Fruit fly (Drosophila melanogaster) whole organism, embryonic: ENCODE results near the gene CG34001.
A peak's percentile ranks its signal among the peaks of the same experiment; 100 is the strongest.

Experiments used
- Antp ChIP-seq: fragments of 200-800 bp; sonication (Bioruptor generic); optimal IDR thresholded peaks from 3 replicates; lab custom pipeline; 2016; ENCODE audit warnings: missing biosample characterization, missing genetic modification characterization
- CG13296 ChIP-seq: fragments of 200-800 bp; sonication (Bioruptor generic); optimal IDR thresholded peaks from 3 replicates; lab custom pipeline; 2018; ENCODE audit warnings: missing biosample characterization, mild to moderate bottlenecking, missing genetic modification characterization
- CG13894 ChIP-seq: fragments of 200-800 bp; sonication (Bioruptor generic); optimal IDR thresholded peaks from 3 replicates; lab custom pipeline; 2018; ENCODE audit warnings: missing biosample characterization, mild to moderate bottlenecking, missing genetic modification characterization, moderate library complexity
- CG1529 ChIP-seq: fragments of 200-800 bp; sonication (Bioruptor generic); optimal IDR thresholded peaks from 3 replicates; lab custom pipeline; 2018; ENCODE audit warnings: missing biosample characterization, missing genetic modification characterization
- CG15479 ChIP-seq: fragments of 200-800 bp; sonication (Bioruptor generic); optimal IDR thresholded peaks from 3 replicates; lab custom pipeline; 2019; ENCODE audit warnings: missing biosample characterization, mild to moderate bottlenecking, missing genetic modification characterization, moderate library complexity
- CG1603 ChIP-seq: fragments of 200-800 bp; sonication (Bioruptor generic); optimal IDR thresholded peaks from 2 replicates; lab custom pipeline; 2019; ENCODE audit warnings: missing biosample characterization, mild to moderate bottlenecking, missing genetic modification characterization, moderate library complexity
- CG16863 ChIP-seq: fragments of 200-800 bp; sonication (Bioruptor generic); optimal IDR thresholded peaks from 3 replicates; lab custom pipeline; 2016; ENCODE audit warnings: missing biosample characterization, missing genetic modification characterization
- CG17385 ChIP-seq: fragments of 200-800 bp; sonication (Bioruptor generic); optimal IDR thresholded peaks from 3 replicates; lab custom pipeline; 2018; ENCODE audit warnings: missing biosample characterization, mild to moderate bottlenecking, missing genetic modification characterization
- CG2202 ChIP-seq: fragments of 200-800 bp; sonication (Bioruptor generic); optimal IDR thresholded peaks from 2 replicates; lab custom pipeline; 2018; ENCODE audit warnings: missing biosample characterization, mild to moderate bottlenecking, missing genetic modification characterization
- CG30020 ChIP-seq: fragments of 200-800 bp; optimal IDR thresholded peaks from 2 replicates; lab custom pipeline; 2019; ENCODE audit warnings: missing biosample characterization, mild to moderate bottlenecking, missing genetic modification characterization, moderate library complexity
- CG31365 ChIP-seq: fragments of 200-800 bp; sonication (Bioruptor generic); optimal IDR thresholded peaks from 2 replicates; lab custom pipeline; 2018; ENCODE audit warnings: missing biosample characterization, mild to moderate bottlenecking, missing genetic modification characterization
- CG3838 ChIP-seq: fragments of 200-800 bp; sonication (Bioruptor generic); optimal IDR thresholded peaks from 3 replicates; lab custom pipeline; 2016; ENCODE audit warnings: missing biosample characterization, missing genetic modification characterization
- CG6765 ChIP-seq: fragments of 200-800 bp; sonication (Bioruptor generic); optimal IDR thresholded peaks from 3 replicates; lab custom pipeline; 2017; ENCODE audit warnings: missing biosample characterization, mild to moderate bottlenecking, missing genetic modification characterization
- CG7786 ChIP-seq: fragments of 200-800 bp; sonication (Bioruptor generic); optimal IDR thresholded peaks from 2 replicates; lab custom pipeline; 2016; ENCODE audit warnings: missing biosample characterization, missing genetic modification characterization
- CG9797 ChIP-seq: fragments of 200-800 bp; sonication (Bioruptor generic); optimal IDR thresholded peaks from 3 replicates; lab custom pipeline; 2018; ENCODE audit warnings: missing biosample characterization, mild to moderate bottlenecking, missing genetic modification characterization
- CHES-1-like ChIP-seq: fragments of 200-800 bp; sonication (Bioruptor generic); optimal IDR thresholded peaks from 2 replicates; lab custom pipeline; 2016; ENCODE audit warnings: missing biosample characterization, missing genetic modification characterization
- HLH3B ChIP-seq: fragments of 200-800 bp; sonication (Bioruptor generic); IDR thresholded peaks from 2 replicates; pipeline ENCODE4 v1.3.6; 2022; ENCODE audit warnings: missing biosample characterization, missing genetic modification characterization
- Hmx ChIP-seq: fragments of 200-800 bp; sonication (Bioruptor generic); optimal IDR thresholded peaks from 2 replicates; lab custom pipeline; 2016; ENCODE audit warnings: missing biosample characterization, missing genetic modification characterization
- Hr78 ChIP-seq, 2 experiments: fragments of 200-800 bp in 1 of 2; fragments of >200 bp in 1 of 2; sonication (Bioruptor generic) in 1 of 2; optimal IDR thresholded peaks; 2 replicates each; lab custom pipeline; 2017 to 2019; ENCODE audit warnings: missing biosample characterization in 2 of 2, missing genetic modification characterization in 2 of 2, mild to moderate bottlenecking in 1 of 2, moderate library complexity in 1 of 2
- Hsf ChIP-seq: fragments of 200-800 bp; sonication (Bioruptor generic); optimal IDR thresholded peaks from 3 replicates; lab custom pipeline; 2016; ENCODE audit warnings: missing biosample characterization, missing genetic modification characterization
- Jarid2 ChIP-seq: fragments of 200-800 bp; sonication (Bioruptor generic); optimal IDR thresholded peaks from 3 replicates; lab custom pipeline; 2017; ENCODE audit warnings: mild to moderate bottlenecking, missing biosample characterization, missing genetic modification reagents, missing genetic modification characterization
- Lpt ChIP-seq: fragments of >200 bp; optimal IDR thresholded peaks from 2 replicates; lab custom pipeline; 2018; ENCODE audit warnings: missing biosample characterization, missing genetic modification characterization
- Med ChIP-seq: fragments of 200-800 bp; sonication (Bioruptor generic); peaks from one replicate; lab custom pipeline; 2016; ENCODE audit warnings: missing biosample characterization, missing genetic modification characterization, mild to moderate bottlenecking, inconsistent platforms, moderate library complexity
- NC2α ChIP-seq: fragments of 200-800 bp; sonication (Bioruptor generic); optimal IDR thresholded peaks from 2 replicates; lab custom pipeline; 2016; ENCODE audit warnings: missing biosample characterization, missing genetic modification characterization
- Nf-YB ChIP-seq: fragments of 200-800 bp; sonication (Bioruptor generic); optimal IDR thresholded peaks from 3 replicates; lab custom pipeline; 2019; ENCODE audit warnings: missing biosample characterization, mild to moderate bottlenecking, missing genetic modification characterization, moderate library complexity
- Optix ChIP-seq: fragments of 200-800 bp; sonication (Bioruptor generic); IDR thresholded peaks from 3 replicates; pipeline ENCODE4 v1.3.6; 2022; ENCODE audit warnings: missing biosample characterization, missing genetic modification characterization
- PHDP ChIP-seq: fragments of 200-800 bp; sonication (Bioruptor generic); optimal IDR thresholded peaks from 3 replicates; lab custom pipeline; 2018; ENCODE audit warnings: missing biosample characterization, mild to moderate bottlenecking, missing genetic modification characterization, moderate library complexity
- Pdp1 ChIP-seq, 2 experiments: fragments of 200-800 bp; sonication (Bioruptor generic); optimal IDR thresholded peaks; 3 replicates each; lab custom pipeline; 2016; ENCODE audit warnings: missing biosample characterization in 2 of 2, missing genetic modification characterization in 2 of 2, mild to moderate bottlenecking in 1 of 2, moderate library complexity in 1 of 2
- Sox100B ChIP-seq: fragments of 200-800 bp; sonication (Bioruptor generic); optimal IDR thresholded peaks from 3 replicates; lab custom pipeline; 2018; ENCODE audit warnings: missing biosample characterization, mild to moderate bottlenecking, missing genetic modification characterization
- Vsx1 ChIP-seq: fragments of 200-800 bp; sonication (Bioruptor generic); optimal IDR thresholded peaks from 2 replicates; lab custom pipeline; 2017; ENCODE audit warnings: missing biosample characterization, mild to moderate bottlenecking, missing genetic modification characterization, missing genetic modification reagents
- bcd ChIP-seq: fragments of 200-800 bp; sonication (Bioruptor generic); optimal IDR thresholded peaks from 2 replicates; lab custom pipeline; 2017; ENCODE audit warnings: missing biosample characterization, mild to moderate bottlenecking, missing genetic modification characterization
- br ChIP-seq: fragments of >200 bp; optimal IDR thresholded peaks from 2 replicates; lab custom pipeline; 2017
- en ChIP-seq: fragments of 200-800 bp; sonication (Bioruptor generic); optimal IDR thresholded peaks from 2 replicates; lab custom pipeline; 2016; ENCODE audit warnings: missing biosample characterization, missing genetic modification characterization
- fu2 ChIP-seq: fragments of 200-800 bp; sonication (Bioruptor generic); optimal IDR thresholded peaks from 2 replicates; lab custom pipeline; 2016; ENCODE audit warnings: missing biosample characterization, missing genetic modification characterization
- gem ChIP-seq: fragments of 200-800 bp; sonication (Bioruptor generic); optimal IDR thresholded peaks from 2 replicates; lab custom pipeline; 2019; ENCODE audit warnings: missing biosample characterization, mild to moderate bottlenecking, missing genetic modification characterization, moderate library complexity
- ind ChIP-seq: fragments of 200-800 bp; sonication (Bioruptor generic); optimal IDR thresholded peaks from 3 replicates; lab custom pipeline; 2016; ENCODE audit warnings: missing biosample characterization, missing genetic modification characterization
- jigr1 ChIP-seq: fragments of 200-800 bp; sonication (Bioruptor generic); IDR thresholded peaks from 3 replicates; pipeline ENCODE4 v1.3.6; 2022; ENCODE audit warnings: missing biosample characterization, missing genetic modification characterization
- kni ChIP-seq: fragments of 200-800 bp; sonication (Bioruptor generic); optimal IDR thresholded peaks from 3 replicates; lab custom pipeline; 2017; ENCODE audit warnings: mild to moderate bottlenecking, missing biosample characterization, missing genetic modification reagents, missing genetic modification characterization
- nerfin-1 ChIP-seq: fragments of 200-800 bp; sonication (Bioruptor generic); optimal IDR thresholded peaks from 3 replicates; lab custom pipeline; 2019; ENCODE audit warnings: missing biosample characterization, mild to moderate bottlenecking, missing genetic modification characterization, moderate library complexity
- org-1 ChIP-seq: fragments of 200-800 bp; sonication (Bioruptor generic); optimal IDR thresholded peaks from 2 replicates; lab custom pipeline; 2017; ENCODE audit warnings: missing biosample characterization, missing genetic modification characterization
- otp ChIP-seq: fragments of 200-800 bp; sonication (Bioruptor generic); IDR thresholded peaks from 3 replicates; pipeline ENCODE4, ENCODE4 v1.3.6; 2022; ENCODE audit warnings: missing biosample characterization, missing genetic modification characterization
- pnt ChIP-seq: fragments of 200-800 bp; sonication (Bioruptor generic); optimal IDR thresholded peaks from 3 replicates; lab custom pipeline; 2016; ENCODE audit warnings: missing biosample characterization, missing genetic modification characterization
- sens ChIP-seq: fragments of 200-800 bp; sonication (Bioruptor generic); peaks from one replicate; lab custom pipeline; 2016; ENCODE audit warnings: missing biosample characterization, missing genetic modification characterization
- slbo ChIP-seq: fragments of 200-800 bp; sonication (Bioruptor generic); IDR thresholded peaks from 2 replicates; pipeline ENCODE4 v1.3.6; 2022; ENCODE audit warnings: missing biosample characterization, missing genetic modification characterization
- so ChIP-seq: fragments of 200-800 bp; sonication (Bioruptor generic); IDR thresholded peaks from 3 replicates; pipeline ENCODE4 v1.3.6; 2022; ENCODE audit warnings: missing biosample characterization, missing genetic modification characterization
- sug ChIP-seq: fragments of 200-800 bp; optimal IDR thresholded peaks from 2 replicates; lab custom pipeline; 2019; ENCODE audit warnings: missing biosample characterization, mild to moderate bottlenecking, missing genetic modification characterization, moderate library complexity
- tap ChIP-seq: fragments of 200-800 bp; optimal IDR thresholded peaks from 3 replicates; lab custom pipeline; 2019; ENCODE audit warnings: missing biosample characterization, mild to moderate bottlenecking, missing genetic modification characterization, moderate library complexity
- tin ChIP-seq: fragments of 200-800 bp; sonication (Bioruptor generic); optimal IDR thresholded peaks from 3 replicates; lab custom pipeline; 2016; ENCODE audit warnings: missing biosample characterization, missing genetic modification characterization
- tio ChIP-seq: fragments of 200-800 bp; sonication (Bioruptor generic); optimal IDR thresholded peaks from 2 replicates; lab custom pipeline; 2017; ENCODE audit warnings: missing biosample characterization, missing genetic modification characterization, inconsistent platforms
- zen ChIP-seq: fragments of 200-800 bp; sonication (Bioruptor generic); optimal IDR thresholded peaks from 3 replicates; lab custom pipeline; 2018; ENCODE audit warnings: missing biosample characterization, mild to moderate bottlenecking, missing genetic modification characterization, moderate library complexity

Gene CG34001

dm6 chr3L:10654439-10654838 is 23.6 kb downstream of the CG34001 start:
- no peak for TF ChIP-seq Vsx1 (GFP tag; lab: Kevin White, UChicago)
- peak; percentile 8 for TF ChIP-seq CG1603 (tag; lab: Kevin White, UChicago)
- TF ChIP-seq sens (GFP tag; lab: Kevin White, UChicago) = peak; percentile 55
- no peak for TF ChIP-seq CG3838 (GFP tag; lab: Kevin White, UChicago)
- TF ChIP-seq CG13296 = no peak
- TF ChIP-seq Med (GFP tag; lab: Kevin White, UChicago) = peak; percentile 67
- no peak for TF ChIP-seq slbo (GFP tag; lab: Robert Waterston, UW)
- no peak for TF ChIP-seq tap (tag; lab: Kevin White, UChicago)
- TF ChIP-seq org-1 (GFP tag; lab: Kevin White, UChicago) = no peak
- no peak for TF ChIP-seq NC2α (GFP tag; lab: Kevin White, UChicago)
- no peak for TF ChIP-seq Nf-YB (GFP tag; lab: Kevin White, UChicago)
- TF ChIP-seq jigr1 (GFP tag; lab: Robert Waterston, UW) = no peak
- peak; percentile 19 for TF ChIP-seq gem (tag; lab: Kevin White, UChicago)
- no peak for TF ChIP-seq ind
- TF ChIP-seq Optix (GFP tag; lab: Robert Waterston, UW) = no peak
- TF ChIP-seq Lpt = no peak
- TF ChIP-seq CG9797 (GFP tag; lab: Kevin White, UChicago) = no peak
- no peak for TF ChIP-seq Sox100B
- TF ChIP-seq Jarid2 = no peak
- peak in 1 of 2 experiments; percentile 34 for TF ChIP-seq Pdp1 (GFP tag; optimal IDR thresholded peaks at IDR 0.05; lab: Kevin White, UChicago)
- no peak for TF ChIP-seq tin (GFP tag; lab: Kevin White, UChicago)

DNA sequence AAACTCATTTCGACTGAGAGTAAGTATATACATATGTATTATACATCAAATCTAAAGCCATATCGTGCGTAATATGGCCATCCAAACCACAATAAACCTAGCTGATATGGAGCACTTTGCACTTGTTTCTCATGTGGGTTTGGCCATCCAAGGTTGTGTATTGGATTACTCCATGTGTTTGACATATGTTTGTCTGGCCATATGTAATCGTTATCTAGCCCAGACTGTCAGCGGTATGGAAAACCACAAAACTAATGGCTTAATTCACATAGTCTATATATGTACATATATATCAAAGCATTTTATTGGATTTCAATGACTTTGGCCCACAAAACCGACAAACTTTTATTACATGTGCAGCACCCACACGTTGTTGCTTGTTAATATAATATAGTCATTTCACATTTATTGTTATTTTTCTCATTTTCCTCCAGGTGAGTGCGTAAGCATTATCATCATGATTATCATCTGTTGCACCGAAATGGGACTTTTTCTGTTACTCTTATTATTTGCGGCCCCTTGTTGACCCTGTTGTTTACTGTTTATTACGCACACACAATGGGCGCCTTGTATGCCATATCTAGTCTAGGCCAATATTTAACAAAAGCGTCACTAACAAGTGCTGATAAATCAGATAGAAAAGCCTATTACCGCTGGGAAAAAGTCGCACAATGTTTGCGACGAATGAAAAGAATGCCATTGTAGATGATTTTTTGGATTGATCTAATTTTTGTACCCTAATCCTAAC is 25.7 kb downstream of the CG34001 start:
- TF ChIP-seq CHES-1-like (GFP tag; lab: Kevin White, UChicago) (peak; percentile 49), CG13894 (tag; lab: Kevin White, UChicago) (no peak), ind (no peak), fu2 (GFP tag; lab: Kevin White, UChicago) (no peak), en (GFP tag; lab: Kevin White, UChicago) (peak; percentile 19), CG2202 (tag; lab: Kevin White, UChicago) (peak; percentile 68), zen (tag; lab: Kevin White, UChicago) (no peak), CG30020 (tag; lab: Kevin White, UChicago) (no peak), br (no peak), Hsf (peak; percentile 22), Hmx (no peak), kni (GFP tag; lab: Kevin White, UChicago) (no peak), so (peak; percentile 65; the same call in 2 of the 3 replicates), Antp (peak; percentile 51), CG7786 (GFP tag; lab: Kevin White, UChicago) (peak; percentile 26), CG6765 (GFP tag; lab: Kevin White, UChicago) (peak; percentile 77), CG16863 (GFP tag; lab: Kevin White, UChicago) (peak; percentile 40), Hr78 (GFP tag; optimal IDR thresholded peaks at IDR 0.05; lab: Kevin White, UChicago) (peak in 1 of 2 experiments; percentile 34), tio (GFP tag; lab: Kevin White, UChicago) (peak; percentile 55), PHDP (tag; lab: Kevin White, UChicago) (peak; percentile 75), CG31365 (tag; lab: Kevin White, UChicago) (peak; percentile 72), HLH3B (peak; percentile 39; the same call in 1 of the 2 replicates), CG17385 (peak; percentile 44), sug (tag; lab: Kevin White, UChicago) (peak; percentile 36), nerfin-1 (tag; lab: Kevin White, UChicago) (peak; percentile 55), bcd (GFP tag; lab: Kevin White, UChicago) (peak; percentile 58), pnt (GFP tag; lab: Kevin White, UChicago) (peak; percentile 41), CG1529 (GFP tag; lab: Kevin White, UChicago) (peak; percentile 67), otp (GFP tag; lab: Robert Waterston, UW) (peak; percentile 54; the same call in 1 of the 3 replicates), CG15479 (GFP tag; lab: Kevin White, UChicago) (no peak)
